Fruit fly (Drosophila melanogaster): Measurements from ENCODE around the gene TFAM.

TFAM gene

DNA sequence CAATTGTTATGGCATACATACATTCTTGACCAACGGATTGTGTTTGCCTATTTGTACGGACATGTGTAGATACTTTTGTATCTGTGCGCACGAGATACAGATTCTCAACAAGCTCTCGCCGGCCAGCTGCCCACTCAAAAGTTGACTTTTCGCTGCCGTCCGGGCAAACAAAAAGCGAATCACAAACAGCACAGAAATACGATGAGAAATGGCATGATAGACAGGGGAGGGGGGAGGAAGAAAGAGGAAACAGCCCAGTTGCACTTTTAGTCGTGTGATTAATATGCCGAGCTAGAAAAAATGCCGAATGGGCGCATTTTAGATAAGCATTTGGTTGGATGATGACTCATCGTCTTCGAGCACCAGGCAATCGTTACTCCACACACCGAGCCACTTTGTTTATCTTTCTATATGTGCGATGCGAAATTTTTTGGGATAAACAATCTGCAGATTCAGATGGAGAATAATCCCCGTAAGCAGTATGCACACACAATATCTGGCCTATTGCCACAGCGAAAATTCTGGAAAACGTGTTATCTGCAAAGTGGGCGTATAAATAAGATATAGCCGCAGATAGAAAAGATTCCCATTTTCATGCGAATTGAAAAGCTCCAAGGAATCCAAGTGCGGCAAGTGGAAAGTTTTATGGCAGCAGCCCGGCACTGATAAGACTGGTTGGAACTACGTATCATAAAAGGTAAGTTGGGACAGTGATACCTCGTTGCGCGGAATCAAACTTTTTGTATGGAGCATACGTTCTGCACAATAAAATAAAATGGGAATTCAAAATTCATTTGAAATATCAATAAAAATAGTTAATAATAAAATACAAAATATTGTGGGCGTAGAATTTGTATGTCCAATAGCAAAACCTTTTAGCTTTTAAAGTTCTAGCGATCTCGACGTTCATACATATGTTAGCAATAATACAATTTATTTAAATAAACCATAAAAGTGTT lies 29.9 kb downstream of the TFAM start (continued):
- TF ChIP-seq CG6276 (GFP tag; optimal IDR thresholded peaks at IDR 0.05) (no peak), CG7368 (GFP tag; optimal IDR thresholded peaks at IDR 0.05) (no peak), CG9139 (GFP tag; optimal IDR thresholded peaks at IDR 0.05) (no peak), CG6808 (GFP tag; optimal IDR thresholded peaks at IDR 0.05) (no peak), Met (GFP tag; optimal IDR thresholded peaks at IDR 0.05) (peak; percentile 30), vri (GFP tag; optimal IDR thresholded peaks at IDR 0.05) (peak; percentile 59), svp (GFP tag) (peak; percentile 31), Eip78C (GFP tag) (peak; percentile 70), Gug (GFP tag; IDR thresholded peaks at IDR 0.05) (no peak), topi (GFP tag; optimal IDR thresholded peaks at IDR 0.05) (no peak), CG8119 (GFP tag; IDR thresholded peaks at IDR 0.05) (no peak), CG6163 (GFP tag; IDR thresholded peaks at IDR 0.05) (peak; percentile 19; the same call in 1 of the 3 replicates), Hr38 (GFP tag; optimal IDR thresholded peaks at IDR 0.05) (no peak), Smox (GFP tag; optimal IDR thresholded peaks at IDR 0.05) (no peak), CG4318 (GFP tag; optimal IDR thresholded peaks at IDR 0.05) (no peak), acj6 (GFP tag; optimal IDR thresholded peaks at IDR 0.05) (no peak), CG10631 (GFP tag; optimal IDR thresholded peaks at IDR 0.05) (no peak), fkh (GFP tag; optimal IDR thresholded peaks at IDR 0.05) (peak; percentile 18), esn (GFP tag; optimal IDR thresholded peaks at IDR 0.05) (no peak), CG11902 (GFP tag; optimal IDR thresholded peaks at IDR 0.05) (no peak), Hr39 (GFP tag; optimal IDR thresholded peaks at IDR 0.05) (peak; percentile 1), CG10669 (GFP tag; optimal IDR thresholded peaks at IDR 0.05) (peak; percentile 26), spab (GFP tag; optimal IDR thresholded peaks at IDR 0.05) (no peak), CG16779 (tag; optimal IDR thresholded peaks at IDR 0.05) (no peak), salr (GFP tag; optimal IDR thresholded peaks at IDR 0.05) (no peak), CG15336 (GFP tag; IDR thresholded peaks at IDR 0.05) (peak; percentile 49), Eip75B (GFP tag; optimal IDR thresholded peaks at IDR 0.05) (no peak), CG3919 (GFP tag; optimal IDR thresholded peaks at IDR 0.05) (no peak), CG8632 (GFP tag; optimal IDR thresholded peaks at IDR 0.05) (no peak)

DNA sequence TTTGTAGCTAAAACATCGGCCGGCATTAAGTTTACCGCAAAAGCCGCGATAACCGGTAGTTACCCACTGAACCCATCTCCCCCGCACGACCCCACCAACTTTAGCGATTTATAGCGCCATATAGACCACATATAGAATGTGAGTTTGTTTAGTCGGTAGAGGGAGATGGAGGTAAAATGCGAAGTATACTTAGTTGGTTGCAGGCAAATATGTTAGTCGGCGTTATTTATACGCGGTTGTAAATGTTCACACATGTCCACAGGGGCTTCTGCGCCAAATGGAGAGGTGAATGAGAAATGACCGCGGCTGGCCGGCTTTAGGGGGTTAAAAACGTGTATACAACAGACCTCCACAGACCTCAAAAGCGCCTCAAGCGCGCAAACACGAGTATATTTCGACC lies 31.1 kb downstream of the TFAM start:
- no peak for TF ChIP-seq Sox102F (GFP tag; optimal IDR thresholded peaks at IDR 0.05)
- no peak for TF ChIP-seq salr (GFP tag; optimal IDR thresholded peaks at IDR 0.05)
- TF ChIP-seq CG6163 (GFP tag; IDR thresholded peaks at IDR 0.05) = peak; percentile 31; the same call in 1 of the 3 replicates
- no peak for TF ChIP-seq CG6792 (GFP tag; optimal IDR thresholded peaks at IDR 0.05)
- no peak for TF ChIP-seq Eip93F (GFP tag; optimal IDR thresholded peaks at IDR 0.05)
- no peak for TF ChIP-seq CG16779 (tag; optimal IDR thresholded peaks at IDR 0.05)
- no peak for TF ChIP-seq CG8119 (GFP tag; IDR thresholded peaks at IDR 0.05)
- no peak for TF ChIP-seq OdsH (GFP tag; optimal IDR thresholded peaks at IDR 0.05)
- no peak for TF ChIP-seq Smox (GFP tag; optimal IDR thresholded peaks at IDR 0.05)
- TF ChIP-seq CG8319 (GFP tag; optimal IDR thresholded peaks at IDR 0.05) = no peak
- no peak for TF ChIP-seq Sox14 (GFP tag; optimal IDR thresholded peaks at IDR 0.05)
- TF ChIP-seq dac (GFP tag; optimal IDR thresholded peaks at IDR 0.05) = no peak
- TF ChIP-seq Ets21C (GFP tag; optimal IDR thresholded peaks at IDR 0.05) = no peak
- peak; percentile 54 for TF ChIP-seq fkh (GFP tag; optimal IDR thresholded peaks at IDR 0.05)
- TF ChIP-seq CG4318 (GFP tag; optimal IDR thresholded peaks at IDR 0.05) = no peak
- no peak for TF ChIP-seq CG6276 (GFP tag; optimal IDR thresholded peaks at IDR 0.05)
- no peak for TF ChIP-seq CG6808 (GFP tag; optimal IDR thresholded peaks at IDR 0.05)
- TF ChIP-seq acj6 (GFP tag; optimal IDR thresholded peaks at IDR 0.05) = no peak
- no peak for TF ChIP-seq esn (GFP tag; optimal IDR thresholded peaks at IDR 0.05)
- no peak for TF ChIP-seq net (GFP tag; optimal IDR thresholded peaks at IDR 0.05)
- no peak for TF ChIP-seq lz (GFP tag; optimal IDR thresholded peaks at IDR 0.05)
- peak; percentile 62 for TF ChIP-seq svp (GFP tag)
- no peak for TF ChIP-seq CG6854 (GFP tag; optimal IDR thresholded peaks at IDR 0.05)
- TF ChIP-seq eg (GFP tag; IDR thresholded peaks at IDR 0.05) = peak; percentile 45; the same call in 1 of the 3 replicates

All from whole organism, prepupa.